Fruit fly (Drosophila melanogaster): Measurements from ENCODE around the gene atk.

DNA sequence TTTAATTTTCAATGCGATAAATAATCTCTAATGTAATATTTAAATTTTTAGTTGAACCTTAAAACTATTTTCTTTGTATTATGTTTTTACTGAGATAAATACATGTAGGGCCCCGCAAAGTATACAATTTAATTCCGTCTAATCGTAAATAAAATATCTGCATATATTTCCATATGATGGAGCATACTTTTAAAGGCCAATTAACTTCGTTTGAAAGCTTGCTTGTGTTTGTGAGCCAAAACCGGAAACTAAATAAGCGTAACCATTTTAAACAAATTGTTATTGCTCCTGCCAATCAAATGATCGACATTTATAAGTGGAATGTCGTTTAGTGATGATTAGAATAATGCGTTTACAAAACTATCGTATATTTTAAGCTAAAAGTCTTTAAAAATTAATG lies 53.9 kb downstream of the atk start:
- TF ChIP-seq pan (optimal IDR thresholded peaks at IDR 0.05) (no peak), CG8478 (optimal IDR thresholded peaks at IDR 0.05) (no peak)
